Fruit fly (Drosophila melanogaster) whole organism, embryonic: Measurements from ENCODE around the gene be.

Source experiments
- Adf1 ChIP-seq: fragments of 200-800 bp; sonication (Bioruptor generic); IDR thresholded peaks from 2 replicates; pipeline ENCODE4 v1.3.6; 2022; ENCODE audit warnings: missing biosample characterization, missing genetic modification characterization
- CG11696 ChIP-seq: fragments of 200-800 bp; sonication (Bioruptor generic); IDR thresholded peaks from 2 replicates; pipeline ENCODE4 v1.3.6; 2022; ENCODE audit warnings: missing biosample characterization, missing genetic modification characterization
- CG12219 ChIP-seq: fragments of 200-800 bp; sonication (Bioruptor generic); optimal IDR thresholded peaks from 3 replicates; lab custom pipeline; 2018; ENCODE audit warnings: missing biosample characterization, mild to moderate bottlenecking, missing genetic modification characterization
- CG13424 ChIP-seq: fragments of 200-800 bp; sonication (Bioruptor generic); optimal IDR thresholded peaks from 2 replicates; lab custom pipeline; 2019; ENCODE audit warnings: missing biosample characterization, mild to moderate bottlenecking, missing genetic modification characterization, moderate library complexity
- CG14710 ChIP-seq: fragments of 200-800 bp; sonication (Bioruptor generic); optimal IDR thresholded peaks from 3 replicates; lab custom pipeline; 2019; ENCODE audit warnings: missing biosample characterization, mild to moderate bottlenecking, missing genetic modification characterization, moderate library complexity
- CG14860 ChIP-seq: fragments of 200-800 bp; sonication (Bioruptor generic); IDR thresholded peaks from 3 replicates; pipeline ENCODE4 v1.3.6; 2022; ENCODE audit warnings: missing biosample characterization, missing genetic modification characterization; ENCODE audit not compliant: partially characterized antibody
- CG17328 ChIP-seq: fragments of 200-800 bp; sonication (Bioruptor generic); IDR thresholded peaks from 2 replicates; pipeline ENCODE4 v1.3.6; 2022; ENCODE audit warnings: missing biosample characterization, missing genetic modification characterization
- CG18764 ChIP-seq: fragments of 200-800 bp; sonication (Bioruptor generic); optimal IDR thresholded peaks from 3 replicates; lab custom pipeline; 2016; ENCODE audit warnings: missing biosample characterization, missing genetic modification characterization
- CG33213 ChIP-seq: fragments of 200-800 bp; sonication (Bioruptor generic); optimal IDR thresholded peaks from 3 replicates; lab custom pipeline; 2016; ENCODE audit warnings: missing biosample characterization, missing genetic modification characterization
- CG4360 ChIP-seq: fragments of 200-800 bp; sonication (Bioruptor generic); IDR thresholded peaks from 2 replicates; pipeline ENCODE4 v1.3.6; 2022; ENCODE audit warnings: missing biosample characterization, missing genetic modification characterization
- CG4707 ChIP-seq: fragments of 200-800 bp; sonication (Bioruptor generic); optimal IDR thresholded peaks from 2 replicates; lab custom pipeline; 2018; ENCODE audit warnings: missing biosample characterization, mild to moderate bottlenecking, missing genetic modification characterization, moderate library complexity
- CG5180 ChIP-seq: fragments of 200-800 bp; sonication (Bioruptor generic); optimal IDR thresholded peaks from 3 replicates; lab custom pipeline; 2017; ENCODE audit warnings: missing biosample characterization, missing genetic modification characterization, mild to moderate bottlenecking, moderate library complexity, missing genetic modification reagents
- CG7271 ChIP-seq: fragments of 200-800 bp; sonication (Bioruptor generic); optimal IDR thresholded peaks from 2 replicates; lab custom pipeline; 2018; ENCODE audit warnings: missing biosample characterization, mild to moderate bottlenecking, missing genetic modification characterization, moderate library complexity
- CG7372 ChIP-seq: fragments of 200-800 bp; sonication (Bioruptor generic); IDR thresholded peaks from 2 replicates; pipeline ENCODE4 v1.3.6; 2022; ENCODE audit warnings: missing biosample characterization, missing genetic modification characterization
- CG8388 ChIP-seq: fragments of 200-800 bp; sonication (Bioruptor generic); optimal IDR thresholded peaks from 2 replicates; lab custom pipeline; 2019; ENCODE audit warnings: missing biosample characterization, mild to moderate bottlenecking, missing genetic modification characterization, moderate library complexity
- CG9797 ChIP-seq: fragments of 200-800 bp; sonication (Bioruptor generic); optimal IDR thresholded peaks from 3 replicates; lab custom pipeline; 2018; ENCODE audit warnings: missing biosample characterization, mild to moderate bottlenecking, missing genetic modification characterization
- Chrac-16 ChIP-seq: fragments of 200-800 bp; sonication (Bioruptor generic); optimal IDR thresholded peaks from 3 replicates; lab custom pipeline; 2016; ENCODE audit warnings: missing biosample characterization, missing genetic modification characterization
- CoRest ChIP-seq: fragments of 200-800 bp; sonication (Bioruptor generic); optimal IDR thresholded peaks from 3 replicates; lab custom pipeline; 2018; ENCODE audit warnings: missing biosample characterization, mild to moderate bottlenecking, missing genetic modification characterization, moderate library complexity
- ERR ChIP-seq: fragments of 200-800 bp; sonication (Bioruptor generic); optimal IDR thresholded peaks from 2 replicates; lab custom pipeline; 2016; ENCODE audit warnings: missing biosample characterization, missing genetic modification characterization
- H2.0 ChIP-seq: fragments of 200-800 bp; sonication (Bioruptor generic); IDR thresholded peaks from 2 replicates; pipeline ENCODE4 v1.3.6; 2022; ENCODE audit warnings: missing biosample characterization, missing genetic modification characterization
- HLH4C ChIP-seq: fragments of 200-800 bp; sonication (Bioruptor generic); IDR thresholded peaks from 3 replicates; pipeline ENCODE4 v1.3.6; 2022; ENCODE audit warnings: missing biosample characterization, missing genetic modification characterization; ENCODE audit not compliant: partially characterized antibody
- Hr51 ChIP-seq, 2 experiments: fragments of 200-800 bp; sonication (Bioruptor generic); optimal IDR thresholded peaks; 2 replicates in 1 of 2; 3 replicates in 1 of 2; lab custom pipeline; 2016 to 2018; ENCODE audit warnings: missing biosample characterization in 2 of 2, missing genetic modification characterization in 2 of 2, mild to moderate bottlenecking in 1 of 2, moderate library complexity in 1 of 2
- Neu2 ChIP-seq: fragments of 200-800 bp; sonication (Bioruptor generic); optimal IDR thresholded peaks from 3 replicates; lab custom pipeline; 2016; ENCODE audit warnings: missing biosample characterization, missing genetic modification characterization, borderline replicate concordance
- Rx ChIP-seq: fragments of 200-800 bp; sonication (Bioruptor generic); IDR thresholded peaks from 2 replicates; pipeline ENCODE4 v1.3.6; 2022; ENCODE audit warnings: missing biosample characterization, missing genetic modification characterization
- Sry-δ ChIP-seq: fragments of 200-800 bp; sonication (Bioruptor generic); optimal IDR thresholded peaks from 2 replicates; lab custom pipeline; 2016; ENCODE audit warnings: missing biosample characterization, missing genetic modification characterization
- Stat92E ChIP-seq, 3 experiments: fragments of >200 bp in 2 of 3; fragments of 200-800 bp in 1 of 3; sonication (Bioruptor generic) in 1 of 3; optimal IDR thresholded peaks; 2 replicates each; lab custom pipeline; 2017 to 2019; ENCODE audit warnings: missing biosample characterization in 3 of 3, missing genetic modification characterization in 3 of 3, mild to moderate bottlenecking in 1 of 3, moderate library complexity in 1 of 3
- abd-A ChIP-seq: fragments of 200-800 bp; sonication (Bioruptor generic); optimal IDR thresholded peaks from 3 replicates; lab custom pipeline; 2019; ENCODE audit warnings: missing biosample characterization, mild to moderate bottlenecking, missing genetic modification characterization, moderate library complexity
- ara ChIP-seq: fragments of 200-800 bp; sonication (Bioruptor generic); IDR thresholded peaks from 2 replicates; pipeline ENCODE4 v1.3.6; 2022; ENCODE audit warnings: missing biosample characterization, missing genetic modification characterization
- az2 ChIP-seq: fragments of 200-800 bp; sonication (Bioruptor generic); optimal IDR thresholded peaks from 3 replicates; lab custom pipeline; 2016; ENCODE audit warnings: missing biosample characterization, missing genetic modification characterization
- chm ChIP-seq: fragments of 200-800 bp; sonication (Bioruptor generic); IDR thresholded peaks from 2 replicates; pipeline ENCODE4 v1.3.6; 2022; ENCODE audit warnings: missing biosample characterization, missing genetic modification characterization
- disco-r ChIP-seq: fragments of 200-800 bp; sonication (Bioruptor generic); optimal IDR thresholded peaks from 2 replicates; lab custom pipeline; 2016; ENCODE audit warnings: missing biosample characterization, missing genetic modification characterization
- ems ChIP-seq: fragments of 200-800 bp; sonication (Bioruptor generic); optimal IDR thresholded peaks from 3 replicates; lab custom pipeline; 2016; ENCODE audit warnings: missing biosample characterization, missing genetic modification characterization
- en ChIP-seq: fragments of 200-800 bp; sonication (Bioruptor generic); optimal IDR thresholded peaks from 2 replicates; lab custom pipeline; 2016; ENCODE audit warnings: missing biosample characterization, missing genetic modification characterization
- eyg ChIP-seq: fragments of 200-800 bp; sonication (Bioruptor generic); optimal IDR thresholded peaks from 3 replicates; lab custom pipeline; 2016; ENCODE audit warnings: missing biosample characterization, missing genetic modification characterization
- grau ChIP-seq: fragments of 200-800 bp; optimal IDR thresholded peaks from 3 replicates; lab custom pipeline; 2019; ENCODE audit warnings: missing biosample characterization, mild to moderate bottlenecking, missing genetic modification characterization, moderate library complexity
- gro ChIP-seq: fragments of 200-800 bp; sonication (Bioruptor generic); optimal IDR thresholded peaks from 2 replicates; lab custom pipeline; 2016; ENCODE audit warnings: missing biosample characterization, missing genetic modification characterization
- hkb ChIP-seq, 2 experiments: fragments of 200-800 bp in 1 of 2; fragments of >200 bp in 1 of 2; sonication (Bioruptor generic) in 1 of 2; IDR thresholded peaks in 1 of 2; optimal IDR thresholded peaks in 1 of 2; 2 replicates each; pipeline versions ENCODE4 v1.3.6 to Lab custom; 2017 to 2022; ENCODE audit warnings: missing biosample characterization in 1 of 2, missing genetic modification characterization in 1 of 2
- ind ChIP-seq: fragments of 200-800 bp; sonication (Bioruptor generic); optimal IDR thresholded peaks from 3 replicates; lab custom pipeline; 2016; ENCODE audit warnings: missing biosample characterization, missing genetic modification characterization
- jigr1 ChIP-seq: fragments of 200-800 bp; sonication (Bioruptor generic); IDR thresholded peaks from 3 replicates; pipeline ENCODE4 v1.3.6; 2022; ENCODE audit warnings: missing biosample characterization, missing genetic modification characterization
- kay ChIP-seq: fragments of 200-800 bp; sonication (Bioruptor generic); optimal IDR thresholded peaks from 2 replicates; lab custom pipeline; 2016; ENCODE audit warnings: missing biosample characterization, missing genetic modification characterization
- onecut ChIP-seq: fragments of 200-800 bp; sonication (Bioruptor generic); IDR thresholded peaks from 2 replicates; pipeline ENCODE4 v1.3.6; 2022; ENCODE audit warnings: missing biosample characterization, missing genetic modification characterization
- pho ChIP-seq: fragments of 200-800 bp; sonication (Bioruptor generic); optimal IDR thresholded peaks from 2 replicates; lab custom pipeline; 2016; ENCODE audit warnings: missing biosample characterization, missing genetic modification characterization
- salm ChIP-seq: fragments of 200-800 bp; sonication (Bioruptor generic); optimal IDR thresholded peaks from 2 replicates; lab custom pipeline; 2018; ENCODE audit warnings: missing biosample characterization, mild to moderate bottlenecking, missing genetic modification characterization
- seq ChIP-seq: fragments of 200-800 bp; sonication (Bioruptor generic); IDR thresholded peaks from 2 replicates; pipeline ENCODE4 v1.3.6; 2022; ENCODE audit warnings: missing biosample characterization, missing genetic modification characterization
- toy ChIP-seq: fragments of 200-800 bp; sonication (Bioruptor generic); IDR thresholded peaks from 2 replicates; pipeline ENCODE4 v1.3.6; 2022; ENCODE audit warnings: missing biosample characterization, missing genetic modification characterization
- trem ChIP-seq: fragments of 200-800 bp; optimal IDR thresholded peaks from 3 replicates; lab custom pipeline; 2019; ENCODE audit warnings: missing biosample characterization, mild to moderate bottlenecking, missing genetic modification characterization, moderate library complexity
- unc-4 ChIP-seq: fragments of 200-800 bp; sonication (Bioruptor generic); IDR thresholded peaks from 2 replicates; pipeline ENCODE4 v1.3.6; 2022; ENCODE audit warnings: missing biosample characterization, missing genetic modification characterization; ENCODE audit not compliant: partially characterized antibody
- wdn ChIP-seq: fragments of 200-800 bp; sonication (Bioruptor generic); IDR thresholded peaks from 2 replicates; pipeline ENCODE4 v1.3.6; 2022; ENCODE audit warnings: missing biosample characterization, missing genetic modification characterization
- wor ChIP-seq: fragments of 200-800 bp; sonication (Bioruptor generic); IDR thresholded peaks from 2 replicates; pipeline ENCODE4 v1.3.6; 2022; ENCODE audit warnings: missing biosample characterization, missing genetic modification characterization

The be gene

DNA sequence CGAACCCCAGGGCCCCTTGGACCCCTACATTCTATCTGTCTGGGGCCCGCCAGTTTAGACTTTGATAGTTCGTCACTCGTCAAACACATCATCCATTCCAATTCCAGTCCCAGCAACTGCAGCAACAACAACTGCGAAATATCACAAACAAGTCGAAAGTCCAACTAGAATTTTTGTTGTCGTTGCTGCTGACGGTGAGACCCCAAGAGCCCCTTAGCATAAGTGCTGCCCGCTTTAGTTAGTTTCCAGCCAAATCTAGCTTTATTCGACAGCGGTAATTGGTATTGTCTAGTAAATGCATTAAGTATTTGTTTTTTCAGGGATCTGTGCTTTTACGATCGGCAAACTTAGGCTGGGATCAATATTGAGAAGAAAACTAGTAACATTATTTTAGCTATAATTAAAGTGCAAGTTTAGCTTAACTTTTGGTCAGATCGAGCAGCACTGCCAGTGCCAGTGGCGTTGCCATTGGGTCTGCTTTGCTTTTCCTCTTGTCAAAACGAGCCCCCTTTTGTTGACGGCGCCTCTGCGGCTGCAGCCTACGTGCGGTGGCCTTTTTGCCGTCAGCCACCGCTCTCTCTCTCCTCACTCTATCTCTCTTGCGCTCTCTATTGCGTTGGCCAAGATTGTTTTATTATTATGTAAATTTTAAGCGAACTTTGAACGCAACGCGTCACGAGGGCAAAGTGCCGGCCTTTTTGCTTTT is 50.6 kb downstream of the be start (continued):
- peak; percentile 94 for TF ChIP-seq onecut (GFP tag; lab: Robert Waterston, UW)
- TF ChIP-seq az2, result peak; percentile 91
- peak; percentile 51 for TF ChIP-seq trem (tag; lab: Kevin White, UChicago)
- peak; percentile 86 for TF ChIP-seq eyg
- peak; percentile 44 for TF ChIP-seq hkb (optimal IDR thresholded peaks at IDR 0.05; lab: Kevin White, UChicago)
- TF ChIP-seq hkb (GFP tag; IDR thresholded peaks at IDR 0.05; lab: Robert Waterston, UW), result peak; percentile 86
- peak; percentile 81 for TF ChIP-seq CG33213 (GFP tag; lab: Kevin White, UChicago)
- peak; percentile 57; the same call in 1 of the 2 replicates for TF ChIP-seq toy
- peak; percentile 66 for TF ChIP-seq CG11696 (GFP tag; lab: Robert Waterston, UW)
- no peak for TF ChIP-seq HLH4C (GFP tag; lab: Robert Waterston, UW)
- peak; percentile 51 for TF ChIP-seq abd-A
- peak; percentile 91 for TF ChIP-seq ems (GFP tag; lab: Kevin White, UChicago)
- TF ChIP-seq H2.0, result peak; percentile 84
- peak in 1 of 3 experiments; percentile 70 for TF ChIP-seq Stat92E (GFP tag; optimal IDR thresholded peaks at IDR 0.05; lab: Kevin White, UChicago)
- peak; percentile 94 for TF ChIP-seq pho (GFP tag; lab: Kevin White, UChicago)
- TF ChIP-seq salm, result no peak
- TF ChIP-seq CG18764 (GFP tag; lab: Kevin White, UChicago), result peak; percentile 69
- TF ChIP-seq CG14710, result peak; percentile 75
- TF ChIP-seq en (GFP tag; lab: Kevin White, UChicago), result peak; percentile 85
- TF ChIP-seq jigr1 (GFP tag; lab: Robert Waterston, UW), result peak; percentile 71; the same call in 2 of the 3 replicates
- peak; percentile 88 to 91 for TF ChIP-seq Hr51 (GFP tag; optimal IDR thresholded peaks at IDR 0.05; lab: Kevin White, UChicago)
- TF ChIP-seq Chrac-16 (GFP tag; lab: Kevin White, UChicago), result peak; percentile 87
- peak; percentile 89 for TF ChIP-seq grau (tag; lab: Kevin White, UChicago)
- TF ChIP-seq CG4360, result peak; percentile 76
- peak; percentile 91 for TF ChIP-seq ind
- peak; percentile 78 for TF ChIP-seq CG8388 (GFP tag; lab: Kevin White, UChicago)
- peak; percentile 92 for TF ChIP-seq gro (GFP tag; lab: Kevin White, UChicago)
- TF ChIP-seq CG7271 (tag; lab: Kevin White, UChicago), result no peak
- peak; percentile 93 for TF ChIP-seq chm (GFP tag; lab: Robert Waterston, UW)
- TF ChIP-seq CoRest, result peak; percentile 86
- TF ChIP-seq CG13424 (tag; lab: Kevin White, UChicago), result peak; percentile 88
- peak; percentile 90 for TF ChIP-seq ERR (GFP tag; lab: Kevin White, UChicago)
- TF ChIP-seq wor (GFP tag; lab: Robert Waterston, UW), result peak; percentile 66
- peak; percentile 68 for TF ChIP-seq ara (GFP tag; lab: Robert Waterston, UW)
- peak; percentile 78 for TF ChIP-seq wdn (GFP tag; lab: Robert Waterston, UW)
- TF ChIP-seq seq (GFP tag; lab: Robert Waterston, UW), result peak; percentile 88
- peak; percentile 76 for TF ChIP-seq CG5180 (GFP tag; lab: Kevin White, UChicago)
- no peak for TF ChIP-seq unc-4 (GFP tag; lab: Robert Waterston, UW)
- peak; percentile 83 for TF ChIP-seq CG7372
- TF ChIP-seq CG9797 (GFP tag; lab: Kevin White, UChicago), result peak; percentile 26
- no peak for TF ChIP-seq CG14860 (GFP tag; lab: Robert Waterston, UW)
- peak; percentile 84 for TF ChIP-seq Rx (GFP tag; lab: Robert Waterston, UW)
- peak; percentile 47 for TF ChIP-seq Neu2 (GFP tag; lab: Kevin White, UChicago)
- TF ChIP-seq Adf1, result peak; percentile 62
- TF ChIP-seq CG12219 (GFP tag; lab: Kevin White, UChicago), result peak; percentile 85
- peak; percentile 83 for TF ChIP-seq CG17328 (GFP tag; lab: Robert Waterston, UW)
- peak; percentile 81 for TF ChIP-seq kay (GFP tag; lab: Kevin White, UChicago)
- peak; percentile 41 for TF ChIP-seq CG4707 (GFP tag; lab: Kevin White, UChicago)
- TF ChIP-seq Sry-δ (GFP tag; lab: Kevin White, UChicago), result peak; percentile 65
- TF ChIP-seq disco-r (GFP tag; lab: Kevin White, UChicago), result peak; percentile 77
